Worm (Caenorhabditis elegans) whole organism, midembryonic: Measurements from ENCODE around the gene prdx-2.
A peak's percentile ranks its signal among the peaks of the same experiment; 100 is the strongest.

Source experiments
- T22C8.4 ChIP-seq: fragments of 200-800 bp; sonication (Bioruptor generic); IDR thresholded peaks from 2 replicates; pipeline ENCODE4 v1.3.6; 2022; ENCODE audit warnings: missing genetic modification characterization, missing compliant biosample characterization
- cog-1 ChIP-seq: sonication (generic microtip); optimal IDR thresholded peaks from 2 replicates; lab custom pipeline; 2016; ENCODE audit warnings: missing genetic modification characterization, missing compliant biosample characterization
- flt-1 ChIP-seq: fragments of 200-800 bp; sonication (Bioruptor generic); IDR thresholded peaks from 2 replicates; pipeline ENCODE4 v1.3.6; 2022; ENCODE audit warnings: missing genetic modification characterization, missing compliant biosample characterization
- klf-2 ChIP-seq: fragments of 200-800 bp; sonication (Bioruptor generic); conservative IDR thresholded peaks from 2 replicates; pipeline ENCODE4 v1.3.6; 2022; ENCODE audit warnings: missing genetic modification reagents, missing genetic modification characterization, missing compliant biosample characterization
- med-1 ChIP-seq: sonication (generic microtip); optimal IDR thresholded peaks from 2 replicates; lab custom pipeline; 2017; ENCODE audit warnings: missing genetic modification characterization, mild to moderate bottlenecking, missing compliant biosample characterization, antibody characterized with exemption, missing genetic modification reagents; ENCODE audit not compliant: insufficient read depth
- ref-1 ChIP-seq: fragments of 200-800 bp; sonication (Bioruptor generic); conservative IDR thresholded peaks from 2 replicates; pipeline ENCODE4 v1.3.6; 2022; ENCODE audit warnings: missing genetic modification reagents, missing genetic modification characterization, missing compliant biosample characterization
- tab-1 ChIP-seq: fragments of 200-800 bp; sonication (Bioruptor generic); IDR thresholded peaks from 2 replicates; pipeline ENCODE4 v1.3.6; 2022; ENCODE audit warnings: missing genetic modification characterization, missing compliant biosample characterization
- ztf-23 ChIP-seq: fragments of 200-800 bp; sonication (Bioruptor generic); IDR thresholded peaks from 2 replicates; pipeline ENCODE4 v1.3.6; 2022; ENCODE audit warnings: missing genetic modification reagents, missing genetic modification characterization, missing compliant biosample characterization
- ztf-29 ChIP-seq: fragments of 200-800 bp; sonication (Bioruptor generic); IDR thresholded peaks from 2 replicates; pipeline ENCODE4 v1.3.6; 2022; ENCODE audit warnings: missing genetic modification reagents, missing genetic modification characterization, missing compliant biosample characterization

prdx-2 gene

ce11 chrII:5370641-5371040 lies 7.4 kb upstream of the prdx-2 start, which contains the start of gene F09E5.12:
TSS of gene F09E5.12 (minus strand) at chrII:5370741.
- TF ChIP-seq cog-1 (no peak), med-1 (GFP tag; lab: Kevin White, UChicago) (no peak), ztf-23 (no peak), ref-1 (GFP tag; lab: Robert Waterston, UW) (no peak), flt-1 (no peak), ztf-29 (no peak)

- TF ChIP-seq tab-1 = no peak
- TF ChIP-seq ztf-29 = 0 out of 2 replicates have a peak, but pooled peaks have one; percentile 27
- TF ChIP-seq ref-1 (GFP tag; lab: Robert Waterston, UW) = no peak
- peak; percentile 71 for TF ChIP-seq flt-1
- TF ChIP-seq med-1 (GFP tag; lab: Kevin White, UChicago) = no peak
- TF ChIP-seq ztf-23 = peak; percentile 62; the same call in 1 of the 2 replicates
- TF ChIP-seq T22C8.4 (GFP tag; lab: Robert Waterston, UW) = no peak
- no peak for TF ChIP-seq klf-2 (GFP tag; lab: Robert Waterston, UW)
- peak; percentile 47 for TF ChIP-seq cog-1
These were observed 4.5 kb upstream of the prdx-2 start, which contains the start of the genes agt-2 and F09E5.3 for ce11 chrII:5373275-5374047. TSS of gene agt-2 (minus strand) at chrII:5373827. TSS of gene F09E5.3 (plus strand) at chrII:5373997.

DNA sequence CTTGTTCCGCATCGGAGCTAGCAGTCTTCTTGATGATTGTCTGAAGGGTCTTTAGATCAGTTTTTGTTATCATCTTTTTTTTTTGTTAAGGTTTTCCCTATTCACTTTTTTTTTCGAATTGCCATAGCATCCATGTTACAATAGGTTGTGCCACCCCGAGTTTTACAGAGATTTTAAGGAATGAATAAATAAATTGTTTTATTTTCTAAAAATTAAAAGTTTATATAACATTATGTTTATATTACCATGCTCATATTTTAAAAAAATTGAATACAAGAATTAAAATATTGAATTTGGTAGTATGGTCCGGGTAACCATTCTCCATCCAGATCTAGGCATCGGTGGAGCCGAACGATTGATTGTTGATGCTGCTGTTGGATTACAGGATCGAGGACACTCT lies 3.0 kb upstream of the prdx-2 start, which contains the start of gene algn-2:
algn-2 (plus strand) TSS at position 301 of the 400 bp plus-strand sequence.
- TF ChIP-seq klf-2 (GFP tag; lab: Robert Waterston, UW) (no peak), ztf-29 (no peak), ztf-23 (no peak), cog-1 (no peak), ref-1 (GFP tag; lab: Robert Waterston, UW) (no peak), med-1 (GFP tag; lab: Kevin White, UChicago) (no peak), T22C8.4 (GFP tag; lab: Robert Waterston, UW) (no peak), tab-1 (no peak), flt-1 (no peak)

- TF ChIP-seq flt-1 (no peak), ztf-29 (no peak), ztf-23 (no peak), med-1 (GFP tag; lab: Kevin White, UChicago) (no peak), cog-1 (no peak), tab-1 (no peak), ref-1 (GFP tag; lab: Robert Waterston, UW) (no peak), klf-2 (GFP tag; lab: Robert Waterston, UW) (no peak), T22C8.4 (GFP tag; lab: Robert Waterston, UW) (no peak)
These were observed 185 bp downstream of the prdx-2 start for ce11 chrII:5378239-5378521.

DNA sequence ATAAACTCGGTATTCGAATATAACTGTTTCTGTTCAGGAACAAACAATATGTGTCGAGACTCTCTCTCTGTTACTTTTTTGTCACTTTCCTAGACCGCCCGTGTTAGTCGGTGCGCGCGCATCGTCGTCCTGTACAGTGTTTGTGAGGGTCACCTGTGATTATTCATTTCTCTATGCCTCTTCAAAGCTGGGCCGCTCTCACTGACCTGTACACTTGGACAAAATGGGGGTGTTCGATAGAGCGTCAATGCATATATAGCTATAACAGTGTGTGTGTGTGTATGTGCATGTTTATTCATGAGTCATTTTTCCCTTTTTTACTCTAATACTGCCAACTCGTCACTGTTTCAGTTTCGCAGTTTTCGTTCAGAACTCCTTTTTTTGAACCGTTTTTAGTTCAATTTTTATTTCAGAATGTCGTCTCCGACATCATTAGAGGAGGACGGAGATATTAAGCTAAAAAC lies 1.7 kb downstream of the prdx-2 start, which contains the start of gene pkc-3:
pkc-3 (plus strand) TSS at position 414 of the 464 bp plus-strand sequence.
- TF ChIP-seq ztf-29 = no peak
- no peak for TF ChIP-seq ztf-23
- TF ChIP-seq tab-1 = no peak
- TF ChIP-seq flt-1 = peak; percentile 64; the same call in 1 of the 2 replicates

DNA sequence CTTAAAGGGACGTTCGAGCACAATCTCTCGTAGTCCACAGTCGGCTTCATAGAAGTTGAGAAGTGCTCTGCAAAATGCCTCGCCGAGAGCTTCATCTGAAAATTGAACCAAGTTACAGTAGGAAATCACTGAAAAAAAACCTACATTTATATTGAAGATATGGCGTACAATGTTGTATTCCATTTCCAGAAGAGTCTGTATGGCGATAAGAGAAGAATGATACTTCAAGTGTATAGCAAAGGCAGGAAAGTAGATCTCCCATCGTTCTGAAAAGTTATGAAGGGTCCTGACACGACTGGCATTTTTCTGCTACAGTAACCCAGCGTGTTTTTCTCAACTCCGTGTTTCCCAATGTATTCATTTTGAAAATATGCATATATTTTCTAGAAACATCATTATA lies 6.3 kb downstream of the prdx-2 start:
- no peak for TF ChIP-seq ztf-23

- TF ChIP-seq klf-2 (GFP tag; lab: Robert Waterston, UW) (no peak), cog-1 (no peak), T22C8.4 (GFP tag; lab: Robert Waterston, UW) (no peak), med-1 (GFP tag; lab: Kevin White, UChicago) (no peak), flt-1 (no peak), tab-1 (no peak), ztf-29 (no peak), ztf-23 (no peak), ref-1 (GFP tag; lab: Robert Waterston, UW) (no peak)
These were observed 9.2 kb downstream of the prdx-2 start, which contains the start of gene ccpp-6 for ce11 chrII:5387217-5387616. TSS of gene ccpp-6 (minus strand) at chrII:5387317.

ce11 chrII:5388786-5389421 lies 10.9 kb downstream of the prdx-2 start, which contains the start of gene rsp-4:
TSS of gene rsp-4 (minus strand) at chrII:5388836.
- TF ChIP-seq flt-1 (no peak), med-1 (GFP tag; lab: Kevin White, UChicago) (no peak), tab-1 (no peak), ztf-29 (no peak), T22C8.4 (GFP tag; lab: Robert Waterston, UW) (no peak), ref-1 (GFP tag; lab: Robert Waterston, UW) (no peak), cog-1 (no peak), ztf-23 (no peak), klf-2 (GFP tag; lab: Robert Waterston, UW) (no peak)

- TF ChIP-seq med-1 (GFP tag; lab: Kevin White, UChicago) = no peak
- TF ChIP-seq flt-1 = peak; percentile 83
- peak; percentile 73 for TF ChIP-seq ztf-23
- TF ChIP-seq T22C8.4 (GFP tag; lab: Robert Waterston, UW) = 0 out of 2 replicates have a peak, but pooled peaks have one; percentile 10
- TF ChIP-seq tab-1 = 0 out of 2 replicates have a peak, but pooled peaks have one; percentile 39
- peak; percentile 46 for TF ChIP-seq cog-1
- TF ChIP-seq ref-1 (GFP tag; lab: Robert Waterston, UW) = no peak
These were observed 11.9 kb downstream of the prdx-2 start, which contains the start of gene ndx-6 for ce11 chrII:5389831-5390323. TSS of gene ndx-6 (minus strand) at chrII:5389881.

ce11 chrII:5391447-5391846 lies 13.5 kb downstream of the prdx-2 start:
- TF ChIP-seq T22C8.4 (GFP tag; lab: Robert Waterston, UW) (no peak), tab-1 (no peak), ztf-29 (no peak), klf-2 (GFP tag; lab: Robert Waterston, UW) (no peak), ztf-23 (no peak), ref-1 (GFP tag; lab: Robert Waterston, UW) (no peak), flt-1 (no peak)
